Worm (Caenorhabditis elegans) whole organism, L3 larva: ENCODE measurements around the gene K10D11.6.

Experiments used
- elt-3 ChIP-seq, 3 experiments: fragments of 150-350 bp in 1 of 3; sonication (generic microtip) in 2 of 3; optimal IDR thresholded peaks; 2 replicates in 2 of 3; 4 replicates in 1 of 3; lab custom pipeline; 2014 to 2017; ENCODE audit warnings: missing biosample characterization in 3 of 3, missing genetic modification characterization in 3 of 3
- eor-1 ChIP-seq, 2 experiments: fragments of 150-350 bp; optimal IDR thresholded peaks; 2 replicates each; lab custom pipeline; 2014 to 2018; ENCODE audit warnings: missing biosample characterization in 2 of 2, missing genetic modification characterization in 2 of 2
- fos-1 ChIP-seq: fragments of 150-350 bp; optimal IDR thresholded peaks from 2 replicates; lab custom pipeline; 2014; ENCODE audit warnings: missing biosample characterization, missing genetic modification characterization
- jun-1 ChIP-seq: fragments of 150-350 bp; optimal IDR thresholded peaks from 2 replicates; lab custom pipeline; 2014; ENCODE audit warnings: missing biosample characterization, missing genetic modification reagents, missing genetic modification characterization
- nhr-28 ChIP-seq: fragments of 150-350 bp; optimal IDR thresholded peaks from 2 replicates; lab custom pipeline; 2014; ENCODE audit warnings: missing biosample characterization, missing genetic modification characterization
- tbx-2 ChIP-seq: sonication (generic microtip); optimal IDR thresholded peaks from 2 replicates; lab custom pipeline; 2016; ENCODE audit warnings: mild to moderate bottlenecking, missing genetic modification characterization, missing compliant biosample characterization
- unc-39 ChIP-seq: sonication (generic microtip); optimal IDR thresholded peaks from 4 replicates; lab custom pipeline; 2017; ENCODE audit warnings: missing biosample characterization, missing genetic modification characterization
- zag-1 ChIP-seq: fragments of 150-350 bp; optimal IDR thresholded peaks from 2 replicates; lab custom pipeline; 2014; ENCODE audit warnings: missing biosample characterization, missing genetic modification characterization
- ztf-11 ChIP-seq: fragments of 150-350 bp; optimal IDR thresholded peaks from 2 replicates; lab custom pipeline; 2014; ENCODE audit warnings: missing biosample characterization, missing genetic modification characterization

DNA sequence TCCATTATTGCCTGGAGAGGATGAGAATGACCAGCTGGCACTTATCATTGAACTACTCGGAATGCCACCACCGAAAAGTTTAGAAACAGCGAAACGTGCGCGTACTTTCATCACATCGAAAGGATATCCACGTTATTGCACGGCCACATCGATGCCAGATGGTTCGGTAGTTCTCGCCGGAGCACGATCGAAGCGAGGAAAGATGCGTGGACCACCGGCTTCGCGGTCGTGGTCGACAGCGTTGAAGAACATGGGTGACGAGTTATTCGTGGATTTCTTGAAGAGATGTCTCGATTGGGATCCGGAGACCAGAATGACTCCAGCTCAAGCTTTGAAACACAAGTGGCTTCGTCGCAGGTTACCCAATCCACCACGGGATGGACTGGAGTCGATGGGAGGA is 44.3 kb upstream of the K10D11.6 start:
- TF ChIP-seq nhr-28 (tag; lab: Kevin White, UChicago) (no peak), ztf-11 (tag; lab: Kevin White, UChicago) (no peak), jun-1 (tag; lab: Kevin White, UChicago) (no peak), zag-1 (no peak), fos-1 (tag; lab: Kevin White, UChicago) (no peak), elt-3 (tag; optimal IDR thresholded peaks at IDR 0.05; lab: Kevin White, UChicago) (no peak), tbx-2 (tag; lab: Kevin White, UChicago) (no peak), unc-39 (tag; lab: Kevin White, UChicago) (no peak), eor-1 (tag; optimal IDR thresholded peaks at IDR 0.05; lab: Kevin White, UChicago) (no peak)
